Worm (Caenorhabditis elegans): ENCODE results near the gene C04A11.1.

DNA sequence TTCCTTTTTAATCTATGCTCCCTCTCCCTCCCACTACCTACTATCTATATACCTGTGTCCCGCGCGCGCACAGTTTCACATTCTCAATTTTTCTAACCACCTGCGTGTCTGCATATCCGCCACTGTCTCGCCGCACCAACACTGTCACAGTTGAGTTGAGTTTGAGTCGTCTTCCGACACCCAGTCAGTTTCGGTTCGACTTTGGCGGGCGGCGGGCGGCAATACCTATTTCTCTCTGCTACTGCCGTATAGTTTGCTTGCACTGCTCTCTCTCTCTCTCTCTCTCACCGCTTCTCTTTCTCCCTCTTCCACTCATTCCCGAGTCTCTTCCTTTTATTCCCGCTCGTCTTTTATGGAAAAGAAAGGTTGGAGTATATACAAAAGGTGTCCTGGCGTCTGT is 15.1 kb downstream of the C04A11.1 start:
- TF ChIP-seq lin-11 (tag; optimal IDR thresholded peaks at IDR 0.05) (no peak), che-1 (tag; optimal IDR thresholded peaks at IDR 0.05) (no peak), ceh-31 (tag; optimal IDR thresholded peaks at IDR 0.05) (peak; percentile 53), rnt-1 (tag; optimal IDR thresholded peaks at IDR 0.05) (no peak), npax-4 (tag; optimal IDR thresholded peaks at IDR 0.05) (no peak)

Data from whole organism, late embryonic.